Worm (Caenorhabditis elegans): ENCODE data around the gene F49C12.4.

- TF ChIP-seq him-1 (tag; optimal IDR thresholded peaks at IDR 0.05) (no peak), W03F9.2 (tag; optimal IDR thresholded peaks at IDR 0.05) (no peak)
These were observed 43.1 kb downstream of the F49C12.4 start for ce11 chrIV:9260826-9261225.

Measured in whole organism, L4/young adult.